ENCODE assay signal across 1 fruit fly cellular context in the genomic region with DNA sequence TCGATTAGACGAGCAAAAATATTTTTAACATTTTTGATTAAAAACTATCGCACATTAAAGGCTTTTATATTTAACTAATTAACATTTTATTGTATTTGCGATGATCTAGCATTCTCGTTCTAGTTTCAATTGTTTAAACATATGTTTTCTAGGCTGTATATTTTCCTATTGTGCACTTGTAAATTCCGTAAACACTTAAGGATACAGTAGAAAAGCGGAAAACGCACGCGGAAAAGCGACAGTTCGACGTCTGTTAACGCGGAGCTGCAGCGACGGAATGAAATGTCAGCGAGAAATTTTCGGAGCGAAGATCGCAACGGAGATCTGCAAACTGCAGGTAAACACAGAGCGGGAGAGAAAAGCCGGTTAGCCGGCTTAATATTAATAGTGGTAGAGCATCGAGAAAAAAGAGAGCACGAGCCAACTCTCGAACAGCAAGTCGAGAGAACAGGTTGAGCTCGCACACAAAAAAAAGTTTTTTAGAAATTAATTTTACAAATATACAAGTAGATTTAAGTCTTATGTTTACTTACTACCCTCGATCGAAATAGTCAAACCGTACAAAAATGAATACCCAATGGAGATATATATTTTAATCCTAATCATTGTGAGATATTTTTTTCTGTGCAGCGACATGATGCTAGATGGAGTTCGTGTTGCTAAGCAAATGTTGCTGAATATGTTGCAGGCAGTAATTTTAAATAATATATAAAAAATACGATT.
TF ChIP-seq lines count a peak whose summit lies in the region.

No protein-coding gene starts in this region.

TF ChIP-seq in whole organism, embryonic, 481 proteins besides CTCF, POLR2A, EP300 and RAD21 (continued from another document):
- TF ChIP-seq CG10267 (tag; optimal IDR thresholded peaks at IDR 0.05; lab: Kevin White, UChicago), result peak; percentile 93
- TF ChIP-seq tup (GFP tag; optimal IDR thresholded peaks at IDR 0.05; lab: Kevin White, UChicago), result peak; percentile 79
- peak; percentile 81 for TF ChIP-seq Nf-YA (GFP tag; IDR thresholded peaks at IDR 0.05; lab: Robert Waterston, UW)
- TF ChIP-seq CG4282 (GFP tag; optimal IDR thresholded peaks at IDR 0.05; lab: Kevin White, UChicago), result peak; percentile 14
- peak; percentile 80 for TF ChIP-seq CG12236 (GFP tag; optimal IDR thresholded peaks at IDR 0.05; lab: Kevin White, UChicago)
- peak; percentile 88 for TF ChIP-seq CG5245 (GFP tag; optimal IDR thresholded peaks at IDR 0.05; lab: Kevin White, UChicago)
- peak in 1 of 2 experiments; percentile 75 for TF ChIP-seq Hr78 (GFP tag; optimal IDR thresholded peaks at IDR 0.05; lab: Kevin White, UChicago)
- no peak for TF ChIP-seq Dref (GFP tag; IDR thresholded peaks at IDR 0.05; lab: Robert Waterston, UW)
- peak; percentile 55 for TF ChIP-seq p53 (GFP tag; optimal IDR thresholded peaks at IDR 0.05; lab: Kevin White, UChicago)
- peak; percentile 78 for TF ChIP-seq CG7357 (GFP tag; IDR thresholded peaks at IDR 0.05; lab: Robert Waterston, UW)
- TF ChIP-seq HLH3B (GFP tag; IDR thresholded peaks at IDR 0.05; lab: Robert Waterston, UW), result peak; percentile 93
- no peak for TF ChIP-seq Dip2 (GFP tag; IDR thresholded peaks at IDR 0.05; lab: Robert Waterston, UW)
- TF ChIP-seq CG7963 (GFP tag; IDR thresholded peaks at IDR 0.05; lab: Robert Waterston, UW; ENCODE audit: partially characterized antibody), result no peak
- no peak for TF ChIP-seq CG42726 (GFP tag; IDR thresholded peaks at IDR 0.05; lab: Robert Waterston, UW; ENCODE audit: partially characterized antibody)
- TF ChIP-seq peb (GFP tag; IDR thresholded peaks at IDR 0.05; lab: Robert Waterston, UW), result peak; percentile 64; the same call in 1 of the 2 replicates
- TF ChIP-seq oc (tag; optimal IDR thresholded peaks at IDR 0.05; lab: Kevin White, UChicago), result peak; percentile 96
- peak; percentile 80 for TF ChIP-seq CG7372 (GFP tag; IDR thresholded peaks at IDR 0.05; lab: Robert Waterston, UW)
- peak; percentile 72 for TF ChIP-seq CG7786 (GFP tag; optimal IDR thresholded peaks at IDR 0.05; lab: Kevin White, UChicago)
- TF ChIP-seq CG8478 (optimal IDR thresholded peaks at IDR 0.05; lab: Kevin White, UChicago), result no peak
- no peak for TF ChIP-seq zfh2 (GFP tag; optimal IDR thresholded peaks at IDR 0.05; lab: Kevin White, UChicago)
